Worm (Caenorhabditis elegans): ENCODE results near the gene R102.10.

ce11 chrIV:10682155-10682749 is 23.0 kb upstream of the R102.10 start, which contains the start of gene fmo-2:
- TF ChIP-seq ama-1 (optimal IDR thresholded peaks at IDR 0.05), result no peak
- no peak for TF ChIP-seq elt-1 (tag; optimal IDR thresholded peaks at IDR 0.05)
- TF ChIP-seq egl-27 (tag; optimal IDR thresholded peaks at IDR 0.05), result no peak
- TF ChIP-seq skn-1 (tag; optimal IDR thresholded peaks at IDR 0.05), result no peak
- TF ChIP-seq lsy-2 (tag; optimal IDR thresholded peaks at IDR 0.05), result no peak
- TF ChIP-seq unc-62 (GFP tag; optimal IDR thresholded peaks at IDR 0.05), result no peak
- TF ChIP-seq unc-55 (GFP tag; optimal IDR thresholded peaks at IDR 0.05), result no peak
- no peak for TF ChIP-seq snpc-4 (tag; optimal IDR thresholded peaks at IDR 0.05)
- no peak for TF ChIP-seq mab-5 (tag; optimal IDR thresholded peaks at IDR 0.05)
- no peak for TF ChIP-seq ztf-11 (tag; optimal IDR thresholded peaks at IDR 0.05)
- no peak for TF ChIP-seq gmeb-1 (tag; optimal IDR thresholded peaks at IDR 0.05)

Data from whole organism, L2 larva.